Worm (Caenorhabditis elegans): ENCODE data around the gene faxc-1.

DNA sequence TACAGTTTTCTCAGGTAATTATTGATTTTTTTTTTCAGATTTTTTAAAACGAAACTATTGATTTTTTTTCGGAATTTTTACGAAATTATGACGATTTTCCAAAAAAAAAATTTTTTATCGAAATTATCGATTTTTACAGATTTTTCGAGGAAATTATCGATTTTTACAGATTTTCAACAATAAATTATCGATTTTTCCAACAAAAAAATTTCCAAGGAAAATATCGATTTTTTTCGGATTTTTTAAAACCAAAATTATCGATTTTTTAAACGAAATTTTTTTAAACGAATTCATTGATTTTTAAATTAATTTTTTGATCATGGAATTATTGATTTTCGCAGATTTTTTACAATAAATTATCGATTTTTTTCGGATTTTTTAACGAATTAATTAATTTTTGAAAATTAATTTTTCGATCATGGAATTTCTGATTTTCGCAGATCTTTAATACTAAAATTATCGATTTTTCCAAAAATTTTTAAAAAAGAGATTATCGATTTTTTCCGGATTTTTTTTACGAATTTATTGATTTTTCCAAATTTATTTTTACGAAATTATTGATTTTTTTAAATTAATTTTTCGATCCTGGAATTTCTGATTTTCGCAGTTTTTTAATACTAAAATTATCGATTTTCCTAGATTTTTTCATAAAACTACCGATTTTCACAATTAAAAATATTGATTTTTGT is 8.3 kb upstream of the faxc-1 start:
- TF ChIP-seq egl-18 (GFP tag; IDR thresholded peaks at IDR 0.05) = no peak
- no peak for TF ChIP-seq lin-54 (GFP tag; optimal IDR thresholded peaks at IDR 0.05)
- TF ChIP-seq Y56A3A.18 (GFP tag; IDR thresholded peaks at IDR 0.05) = no peak
- no peak for TF ChIP-seq ztf-3 (GFP tag; optimal IDR thresholded peaks at IDR 0.05)
- TF ChIP-seq madf-8 (GFP tag; conservative IDR thresholded peaks at IDR 0.05) = no peak
- TF ChIP-seq F49E8.2 (tag; optimal IDR thresholded peaks at IDR 0.05; ENCODE audit: insufficient read depth) = no peak
